Fruit fly (Drosophila melanogaster): Measurements from ENCODE around the gene ND-24.

Gene ND-24

dm6 chrX:17631996-17632612 is at the start of gene ND-24, which contains the start of gene corolla:
TSS of gene ND-24 (plus strand) at chrX:17632089.
TSS of gene corolla (minus strand) at chrX:17632047.
- TF ChIP-seq ttk (optimal IDR thresholded peaks at IDR 0.05): no peak
- no peak for TF ChIP-seq h (optimal IDR thresholded peaks at IDR 0.05)
- no peak for TF ChIP-seq Sin3A (optimal IDR thresholded peaks at IDR 0.05)
- no peak for TF ChIP-seq insv (optimal IDR thresholded peaks at IDR 0.05)
- TF ChIP-seq Myc (optimal IDR thresholded peaks at IDR 0.05): no peak
- peak; percentile 37 for TF ChIP-seq psq (optimal IDR thresholded peaks at IDR 0.05)

- TF ChIP-seq Myc (optimal IDR thresholded peaks at IDR 0.05): no peak
- no peak for TF ChIP-seq Sin3A (optimal IDR thresholded peaks at IDR 0.05)
- no peak for TF ChIP-seq psq (optimal IDR thresholded peaks at IDR 0.05)
- TF ChIP-seq h (optimal IDR thresholded peaks at IDR 0.05): no peak
- TF ChIP-seq insv (optimal IDR thresholded peaks at IDR 0.05): no peak
- no peak for TF ChIP-seq ttk (optimal IDR thresholded peaks at IDR 0.05)
Measured at dm6 chrX:17582650-17583049, 49.2 kb upstream of the ND-24 start.

dm6 chrX:17583706-17584105 is 48.2 kb upstream of the ND-24 start:
- TF ChIP-seq psq (optimal IDR thresholded peaks at IDR 0.05) (no peak), Sin3A (optimal IDR thresholded peaks at IDR 0.05) (no peak), h (optimal IDR thresholded peaks at IDR 0.05) (no peak), ttk (optimal IDR thresholded peaks at IDR 0.05) (no peak), insv (optimal IDR thresholded peaks at IDR 0.05) (no peak), Myc (optimal IDR thresholded peaks at IDR 0.05) (no peak)

DNA sequence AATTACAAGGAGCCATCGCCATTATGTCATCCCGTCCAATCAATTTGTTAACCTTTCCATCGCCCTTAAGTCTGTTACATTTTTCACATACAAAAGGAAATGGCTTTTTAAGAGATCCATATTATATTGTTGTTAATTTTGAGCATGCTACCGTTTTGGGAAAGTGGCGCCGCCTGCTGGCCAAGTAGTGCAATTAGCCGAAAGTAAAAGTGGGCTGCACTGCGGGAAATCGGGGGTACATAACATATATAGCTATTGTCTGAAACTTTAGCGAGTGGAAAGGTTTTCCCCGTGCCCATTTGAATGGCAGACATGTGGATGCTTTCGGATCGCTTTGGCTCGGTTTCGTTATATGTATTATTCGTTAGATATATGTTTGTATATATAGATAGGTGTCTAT is 46.0 kb upstream of the ND-24 start:
- TF ChIP-seq ttk (optimal IDR thresholded peaks at IDR 0.05) (no peak), Sin3A (optimal IDR thresholded peaks at IDR 0.05) (no peak), Myc (optimal IDR thresholded peaks at IDR 0.05) (no peak), psq (optimal IDR thresholded peaks at IDR 0.05) (no peak), insv (optimal IDR thresholded peaks at IDR 0.05) (no peak), h (optimal IDR thresholded peaks at IDR 0.05) (no peak)

DNA sequence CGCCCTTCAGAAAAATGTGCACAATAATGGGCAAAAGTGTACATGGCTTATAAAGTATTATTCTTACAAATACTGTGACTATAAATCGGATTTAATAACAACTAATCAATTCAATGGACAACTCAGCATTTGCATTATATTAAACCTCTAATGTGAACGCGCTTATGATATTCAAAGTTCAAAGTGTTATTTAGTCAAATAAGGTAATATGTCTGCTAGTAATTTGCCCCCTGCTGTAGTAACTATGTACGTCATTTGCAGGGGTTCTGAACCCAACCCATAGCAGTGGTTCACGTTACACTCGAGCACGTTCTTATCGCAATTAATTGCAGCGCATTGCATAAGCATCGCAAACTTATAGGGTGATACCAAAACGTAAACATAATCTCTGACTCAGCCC is 43.8 kb upstream of the ND-24 start:
- no peak for TF ChIP-seq Myc (optimal IDR thresholded peaks at IDR 0.05)
- TF ChIP-seq insv (optimal IDR thresholded peaks at IDR 0.05): no peak
- no peak for TF ChIP-seq psq (optimal IDR thresholded peaks at IDR 0.05)

- TF ChIP-seq Myc (optimal IDR thresholded peaks at IDR 0.05): no peak
- TF ChIP-seq Sin3A (optimal IDR thresholded peaks at IDR 0.05): no peak
- no peak for TF ChIP-seq insv (optimal IDR thresholded peaks at IDR 0.05)
- TF ChIP-seq psq (optimal IDR thresholded peaks at IDR 0.05): no peak
- no peak for TF ChIP-seq h (optimal IDR thresholded peaks at IDR 0.05)
- no peak for TF ChIP-seq ttk (optimal IDR thresholded peaks at IDR 0.05)
Measured at dm6 chrX:17588565-17588964, 43.3 kb upstream of the ND-24 start, which contains the start of gene CG12992. TSS of gene CG12992 (plus strand) at chrX:17588865.

dm6 chrX:17594745-17595144 is 37.1 kb upstream of the ND-24 start:
- TF ChIP-seq psq (optimal IDR thresholded peaks at IDR 0.05) (no peak), Myc (optimal IDR thresholded peaks at IDR 0.05) (no peak), h (optimal IDR thresholded peaks at IDR 0.05) (no peak)

dm6 chrX:17595822-17596221 is 36.1 kb upstream of the ND-24 start:
- no peak for TF ChIP-seq ttk (optimal IDR thresholded peaks at IDR 0.05)
- TF ChIP-seq insv (optimal IDR thresholded peaks at IDR 0.05): no peak
- no peak for TF ChIP-seq Myc (optimal IDR thresholded peaks at IDR 0.05)

DNA sequence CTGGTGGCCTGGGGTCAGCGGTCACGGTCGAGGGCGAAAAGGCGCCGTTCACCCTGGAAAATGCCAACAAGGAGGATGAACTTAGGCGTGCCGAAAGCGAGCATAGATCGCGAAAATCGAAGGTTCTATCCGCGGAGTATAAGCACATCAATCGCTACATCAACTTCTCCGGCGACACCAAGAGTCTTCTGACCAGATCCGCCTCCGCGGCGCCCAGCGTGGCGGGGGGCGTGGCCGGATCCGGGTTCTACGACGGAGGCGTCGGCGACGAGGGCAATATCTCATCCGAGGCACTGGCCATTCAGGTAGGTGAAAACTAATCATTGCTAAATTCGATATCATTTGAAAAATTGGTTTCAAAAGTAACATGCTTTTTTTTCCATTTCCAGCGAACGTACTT is 34.3 kb upstream of the ND-24 start:
- TF ChIP-seq Myc (optimal IDR thresholded peaks at IDR 0.05) (no peak), Sin3A (optimal IDR thresholded peaks at IDR 0.05) (no peak), psq (optimal IDR thresholded peaks at IDR 0.05) (no peak)

dm6 chrX:17599330-17599729 is 32.6 kb upstream of the ND-24 start, which contains the start of gene X11L:
TSS of gene X11L (plus strand) at chrX:17599608.
- TF ChIP-seq Myc (optimal IDR thresholded peaks at IDR 0.05) (no peak), h (optimal IDR thresholded peaks at IDR 0.05) (no peak), insv (optimal IDR thresholded peaks at IDR 0.05) (no peak), psq (optimal IDR thresholded peaks at IDR 0.05) (no peak), Sin3A (optimal IDR thresholded peaks at IDR 0.05) (no peak), ttk (optimal IDR thresholded peaks at IDR 0.05) (no peak)

DNA sequence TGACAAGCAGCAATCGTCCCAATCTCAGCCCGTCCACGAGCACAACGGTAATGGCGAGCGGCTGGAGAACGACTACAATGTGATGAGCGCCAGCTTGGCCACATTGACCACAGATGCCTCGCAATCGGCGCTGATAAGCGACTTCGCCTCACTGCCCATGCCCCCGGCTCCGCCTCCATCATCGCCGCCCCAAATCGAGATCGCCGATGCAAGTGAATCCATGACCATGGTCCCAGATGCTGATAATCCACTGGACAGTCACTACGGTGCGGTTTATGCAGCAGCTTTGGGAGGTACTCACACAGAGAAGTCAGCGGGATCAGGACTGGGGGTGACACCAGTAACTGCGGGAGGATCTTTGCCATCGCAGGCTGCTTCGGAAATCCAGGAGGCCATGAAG is 29.4 kb upstream of the ND-24 start:
- no peak for TF ChIP-seq ttk (optimal IDR thresholded peaks at IDR 0.05)
- no peak for TF ChIP-seq Sin3A (optimal IDR thresholded peaks at IDR 0.05)

DNA sequence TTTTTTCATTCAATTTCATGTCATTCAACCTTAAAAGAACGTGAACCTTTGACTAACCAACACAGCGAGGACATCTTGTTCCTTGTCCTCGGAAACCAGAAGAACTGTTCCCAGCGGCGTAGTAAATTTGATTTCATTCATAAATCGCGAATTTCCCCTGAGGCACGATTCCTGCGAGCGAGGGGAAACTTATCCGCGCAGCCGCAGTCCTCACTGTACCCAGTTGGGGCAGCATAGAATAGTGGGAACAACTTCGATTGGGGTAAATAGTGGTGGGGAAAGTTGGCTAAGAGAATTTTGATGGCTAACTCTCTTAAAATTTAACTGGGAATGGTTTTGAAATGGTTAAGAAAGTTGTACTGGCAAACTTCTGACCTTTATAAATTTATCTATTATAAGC is 20.4 kb upstream of the ND-24 start:
- TF ChIP-seq insv (optimal IDR thresholded peaks at IDR 0.05) (no peak), h (optimal IDR thresholded peaks at IDR 0.05) (no peak), psq (optimal IDR thresholded peaks at IDR 0.05) (no peak), Sin3A (optimal IDR thresholded peaks at IDR 0.05) (no peak), Myc (optimal IDR thresholded peaks at IDR 0.05) (no peak), ttk (optimal IDR thresholded peaks at IDR 0.05) (no peak)

- no peak for TF ChIP-seq insv (optimal IDR thresholded peaks at IDR 0.05)
- no peak for TF ChIP-seq ttk (optimal IDR thresholded peaks at IDR 0.05)
- TF ChIP-seq Sin3A (optimal IDR thresholded peaks at IDR 0.05): no peak
- TF ChIP-seq h (optimal IDR thresholded peaks at IDR 0.05): no peak
- no peak for TF ChIP-seq psq (optimal IDR thresholded peaks at IDR 0.05)
- no peak for TF ChIP-seq Myc (optimal IDR thresholded peaks at IDR 0.05)
Measured at dm6 chrX:17622187-17622586, 9.7 kb upstream of the ND-24 start.

Data from Kc167 (cell line).